Worm (Caenorhabditis elegans) whole organism, early embryonic: ENCODE measurements around the gene hrde-2.

Experiments used
- F13C5.2 ChIP-seq: sonication (generic microtip); optimal IDR thresholded peaks from 2 replicates; lab custom pipeline; 2017; ENCODE audit warnings: mild to moderate bottlenecking, missing genetic modification characterization, inconsistent platforms, missing compliant biosample characterization
- ama-1 ChIP-seq: fragments of 150-350 bp; optimal IDR thresholded peaks from 2 replicates; lab custom pipeline; 2014
- ceh-13 ChIP-seq: fragments of 200-800 bp; sonication (Bioruptor generic); optimal IDR thresholded peaks from 2 replicates; lab custom pipeline; 2018; ENCODE audit warnings: mild to moderate bottlenecking, missing genetic modification characterization, missing compliant biosample characterization
- ceh-36 ChIP-seq: sonication (generic microtip); optimal IDR thresholded peaks from 2 replicates; lab custom pipeline; 2016; ENCODE audit warnings: missing genetic modification characterization, inconsistent platforms, missing compliant biosample characterization
- ets-7 ChIP-seq: sonication (generic microtip); optimal IDR thresholded peaks from 2 replicates; lab custom pipeline; 2016; ENCODE audit warnings: missing genotype, missing genetic modification characterization, missing compliant biosample characterization
- hnd-1 ChIP-seq: sonication (generic microtip); optimal IDR thresholded peaks from 2 replicates; lab custom pipeline; 2016; ENCODE audit warnings: missing genetic modification characterization, missing compliant biosample characterization
- scrt-1 ChIP-seq: fragments of 200-800 bp; sonication (Bioruptor generic); IDR thresholded peaks from 2 replicates; pipeline ENCODE4 v1.3.6; 2022; ENCODE audit warnings: missing genetic modification characterization, missing compliant biosample characterization
- tbx-37 ChIP-seq: fragments of 200-800 bp; sonication (Bioruptor generic); conservative IDR thresholded peaks from 2 replicates; pipeline ENCODE4 v1.3.6; 2022; ENCODE audit warnings: missing genetic modification reagents, missing genetic modification characterization, missing compliant biosample characterization
- tra-4 ChIP-seq: sonication (generic microtip); optimal IDR thresholded peaks from 2 replicates; lab custom pipeline; 2017; ENCODE audit warnings: missing genetic modification characterization, missing compliant biosample characterization

DNA sequence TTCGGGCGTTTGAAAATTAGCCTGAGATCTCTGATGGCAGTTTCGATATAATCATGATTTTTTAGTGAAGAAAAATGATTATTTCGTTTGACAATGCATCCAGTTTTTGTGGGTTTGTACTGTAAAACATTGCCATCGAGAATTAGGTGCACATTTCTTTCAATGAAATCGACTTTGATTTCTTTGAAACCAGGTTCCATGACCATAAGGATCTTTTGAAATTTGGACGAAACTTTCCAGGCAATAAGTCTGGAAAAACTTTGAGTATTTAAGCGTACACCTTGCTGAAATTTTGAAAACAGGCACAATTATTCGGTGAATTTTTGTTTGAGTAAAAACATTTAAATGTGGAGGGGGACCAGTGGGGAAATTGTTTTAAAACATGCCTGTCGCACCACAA lies 46.8 kb downstream of the hrde-2 start:
- TF ChIP-seq hnd-1 (tag; lab: Kevin White, UChicago) (no peak), ceh-13 (GFP tag; lab: Kevin White, UChicago) (no peak), ceh-36 (no peak), scrt-1 (GFP tag; lab: Robert Waterston, UW) (no peak), tra-4 (no peak), ets-7 (tag; lab: Kevin White, UChicago) (no peak), F13C5.2 (no peak), ama-1 (lab: Kevin White, UChicago) (no peak), tbx-37 (no peak)
